Fruit fly (Drosophila melanogaster): ENCODE data around the gene RFeSP.

The RFeSP gene

DNA sequence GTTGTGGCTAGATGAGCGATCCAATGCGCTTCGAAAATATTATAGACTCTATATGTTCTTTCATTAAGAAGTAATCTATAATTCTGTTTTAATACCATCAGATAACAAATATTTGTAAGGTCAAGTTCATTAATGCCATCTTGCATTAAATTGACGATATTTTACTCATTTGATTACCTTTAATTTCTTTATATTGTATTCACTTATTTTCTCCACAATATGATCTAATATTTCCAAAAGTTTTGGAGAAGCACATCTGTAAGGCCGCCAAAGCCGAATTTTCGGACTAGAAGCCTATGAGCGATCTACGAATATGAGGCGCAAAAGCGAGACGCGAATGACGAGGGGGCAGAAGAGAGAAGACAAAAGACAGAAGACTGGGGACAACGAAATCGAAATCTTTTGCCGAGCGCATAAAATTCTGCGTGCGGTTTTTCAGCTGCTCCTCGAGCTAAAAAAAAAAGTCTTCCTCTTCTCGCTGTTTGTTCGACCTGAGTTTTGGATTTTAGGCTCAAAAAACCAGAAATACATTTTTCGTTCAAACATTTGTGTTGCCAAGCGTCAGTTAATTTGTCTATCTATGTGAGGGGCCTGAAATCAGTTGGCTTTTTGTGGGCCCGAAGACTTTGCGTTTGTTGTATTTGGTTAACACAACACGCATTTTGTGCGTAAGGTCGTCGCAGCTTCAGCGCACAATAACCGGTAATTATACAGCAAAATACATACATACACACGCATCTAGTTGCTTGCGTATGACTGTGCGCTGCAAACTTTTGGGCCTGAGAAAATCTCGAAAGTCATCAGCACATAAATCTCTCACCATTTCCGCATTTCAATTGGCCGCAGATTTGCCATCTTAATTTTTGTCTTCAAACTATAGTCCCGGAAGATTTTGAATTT lies 24.9 kb upstream of the RFeSP start (continued):
- TF ChIP-seq unc-4 (GFP tag; IDR thresholded peaks at IDR 0.05; ENCODE audit: partially characterized antibody): 0 out of 2 replicates have a peak, but pooled peaks have one; percentile 17
- peak; percentile 99 for TF ChIP-seq bab2 (GFP tag; optimal IDR thresholded peaks at IDR 0.05)
- peak; percentile 95 for TF ChIP-seq CG12071 (GFP tag; optimal IDR thresholded peaks at IDR 0.05)
- TF ChIP-seq CG9876 (GFP tag; optimal IDR thresholded peaks at IDR 0.05): peak; percentile 92
- peak; percentile 98 for TF ChIP-seq tin (GFP tag; optimal IDR thresholded peaks at IDR 0.05)
- TF ChIP-seq CG5245 (GFP tag; optimal IDR thresholded peaks at IDR 0.05): peak; percentile 97
- peak; percentile 95 for TF ChIP-seq dm (GFP tag; optimal IDR thresholded peaks at IDR 0.05)
- peak; percentile 99 for TF ChIP-seq Rfx (GFP tag; IDR thresholded peaks at IDR 0.05)
- peak; percentile 98 for TF ChIP-seq HLH3B (GFP tag; IDR thresholded peaks at IDR 0.05)
- TF ChIP-seq CG8281 (tag; optimal IDR thresholded peaks at IDR 0.05): peak; percentile 93
- TF ChIP-seq CG10979 (tag; optimal IDR thresholded peaks at IDR 0.05): peak; percentile 97
- peak; percentile 94 for TF ChIP-seq gsb-n (tag; optimal IDR thresholded peaks at IDR 0.05)
- peak; percentile 97 for TF ChIP-seq CG6765 (GFP tag; optimal IDR thresholded peaks at IDR 0.05)
- no peak for TF ChIP-seq Hr39 (optimal IDR thresholded peaks at IDR 0.05)
- peak; percentile 98 for TF ChIP-seq CG1647 (GFP tag; optimal IDR thresholded peaks at IDR 0.05)
- TF ChIP-seq slou (GFP tag; optimal IDR thresholded peaks at IDR 0.05): peak; percentile 99
- TF ChIP-seq B-H2 (GFP tag; optimal IDR thresholded peaks at IDR 0.05): peak; percentile 19
- TF ChIP-seq cad (GFP tag; optimal IDR thresholded peaks at IDR 0.05): no peak
- peak; percentile 16 for TF ChIP-seq pzg (GFP tag; optimal IDR thresholded peaks at IDR 0.05)
- peak; percentile 98 for TF ChIP-seq CG4404 (GFP tag; IDR thresholded peaks at IDR 0.05)
- TF ChIP-seq D19A (tag; optimal IDR thresholded peaks at IDR 0.05): peak; percentile 98
- TF ChIP-seq sim (GFP tag; IDR thresholded peaks at IDR 0.05): peak; percentile 84
- no peak for TF ChIP-seq h (optimal IDR thresholded peaks at IDR 0.05)
- TF ChIP-seq B-H1 (GFP tag; IDR thresholded peaks at IDR 0.05): peak; percentile 97
- peak; percentile 95 for TF ChIP-seq CG8944 (GFP tag; optimal IDR thresholded peaks at IDR 0.05)
- TF ChIP-seq wdn (GFP tag; IDR thresholded peaks at IDR 0.05): peak; percentile 95
- peak; percentile 89 for TF ChIP-seq ken (GFP tag; IDR thresholded peaks at IDR 0.05)
- TF ChIP-seq CG13894 (tag; optimal IDR thresholded peaks at IDR 0.05): peak; percentile 94
- TF ChIP-seq vnd (GFP tag; IDR thresholded peaks at IDR 0.05; ENCODE audit: partially characterized antibody): no peak
- TF ChIP-seq CG17186 (GFP tag; optimal IDR thresholded peaks at IDR 0.05): peak; percentile 86
- peak; percentile 96 for TF ChIP-seq trh (GFP tag; optimal IDR thresholded peaks at IDR 0.05)
- TF ChIP-seq tx (GFP tag; optimal IDR thresholded peaks at IDR 0.05): peak; percentile 97
- TF ChIP-seq CG9797 (GFP tag; optimal IDR thresholded peaks at IDR 0.05): peak; percentile 37
- TF ChIP-seq lola (GFP tag; optimal IDR thresholded peaks at IDR 0.05): peak in 1 of 3 experiments; percentile 89
- TF ChIP-seq Sox100B (GFP tag; optimal IDR thresholded peaks at IDR 0.05): peak; percentile 100
- peak; percentile 96 for TF ChIP-seq sug (tag; optimal IDR thresholded peaks at IDR 0.05)
- peak; percentile 89 for TF ChIP-seq NC2β (GFP tag; optimal IDR thresholded peaks at IDR 0.05)
- peak; percentile 99 for TF ChIP-seq CG10209 (GFP tag; optimal IDR thresholded peaks at IDR 0.05)
- TF ChIP-seq Oaz (GFP tag; IDR thresholded peaks at IDR 0.05): peak; percentile 97
- peak; percentile 72 for TF ChIP-seq CG11696 (GFP tag; IDR thresholded peaks at IDR 0.05)
- TF ChIP-seq gfzf (GFP tag; optimal IDR thresholded peaks at IDR 0.05): peak; percentile 19
- TF ChIP-seq CG1529 (GFP tag; optimal IDR thresholded peaks at IDR 0.05): peak; percentile 96
- peak; percentile 97 for TF ChIP-seq CG33213 (GFP tag; optimal IDR thresholded peaks at IDR 0.05)
- TF ChIP-seq D19B (GFP tag; optimal IDR thresholded peaks at IDR 0.05): peak; percentile 96
- TF ChIP-seq CG10321 (GFP tag; IDR thresholded peaks at IDR 0.05): peak; percentile 76
- TF ChIP-seq fru (optimal IDR thresholded peaks at IDR 0.05): no peak
- peak; percentile 94 for TF ChIP-seq Blimp-1 (GFP tag; optimal IDR thresholded peaks at IDR 0.05)
- peak; percentile 95 for TF ChIP-seq CG17568 (GFP tag; optimal IDR thresholded peaks at IDR 0.05)
- TF ChIP-seq sr (GFP tag; IDR thresholded peaks at IDR 0.05): peak; percentile 76; the same call in 2 of the 3 replicates
- peak; percentile 86 for TF ChIP-seq trem (tag; optimal IDR thresholded peaks at IDR 0.05)

Measured in whole organism, embryonic.